Worm (Caenorhabditis elegans): ENCODE measurements around the gene crn-2.

ce11 chrV:5610186-5610585 is 15.8 kb downstream of the crn-2 start:
- TF ChIP-seq set-16 (GFP tag; IDR thresholded peaks at IDR 0.05) = no peak
- no peak for TF ChIP-seq ama-1 (optimal IDR thresholded peaks at IDR 0.05)
- TF ChIP-seq skn-1 (tag; optimal IDR thresholded peaks at IDR 0.05) = no peak
- no peak for TF ChIP-seq mep-1 (tag; optimal IDR thresholded peaks at IDR 0.05)
